Worm (Caenorhabditis elegans) whole organism, L2 larva: Measurements from ENCODE around the gene nhr-260.
A peak's percentile ranks its signal among the peaks of the same experiment; 100 is the strongest.

Experiments used
- C34F6.9 ChIP-seq: fragments of 150-350 bp; optimal IDR thresholded peaks from 2 replicates; lab custom pipeline; 2014; ENCODE audit warnings: missing biosample characterization, missing genetic modification characterization
- F13H6.1 ChIP-seq: sonication (generic microtip); optimal IDR thresholded peaks from 2 replicates; lab custom pipeline; 2016; ENCODE audit warnings: missing genetic modification characterization, missing compliant biosample characterization
- alr-1 ChIP-seq: fragments of 150-350 bp; optimal IDR thresholded peaks from 2 replicates; lab custom pipeline; 2014; ENCODE audit warnings: missing biosample characterization, missing genetic modification characterization
- aly-2 ChIP-seq: fragments of 150-350 bp; optimal IDR thresholded peaks from 2 replicates; lab custom pipeline; 2014; ENCODE audit warnings: missing biosample characterization, missing genetic modification characterization
- blmp-1 ChIP-seq: sonication (generic microtip); optimal IDR thresholded peaks from 2 replicates; lab custom pipeline; 2017; ENCODE audit warnings: missing genetic modification characterization, mild to moderate bottlenecking, missing compliant biosample characterization, antibody characterized with exemption, moderate library complexity; ENCODE audit not compliant: insufficient read depth
- crh-2 ChIP-seq: sonication (generic microtip); optimal IDR thresholded peaks from 2 replicates; lab custom pipeline; 2017; ENCODE audit warnings: missing biosample characterization, missing genetic modification characterization
- egl-27 ChIP-seq: sonication (generic microtip); optimal IDR thresholded peaks from 3 replicates; lab custom pipeline; 2017; ENCODE audit warnings: missing biosample characterization, missing genetic modification reagents, missing genetic modification characterization
- elt-1 ChIP-seq: fragments of 150-350 bp; optimal IDR thresholded peaks from 2 replicates; lab custom pipeline; 2014; ENCODE audit warnings: missing biosample characterization, missing genetic modification characterization
- elt-3 ChIP-seq: sonication (generic microtip); optimal IDR thresholded peaks from 2 replicates; lab custom pipeline; 2017; ENCODE audit warnings: missing biosample characterization, missing genetic modification characterization
- fos-1 ChIP-seq: fragments of 150-350 bp; optimal IDR thresholded peaks from 2 replicates; lab custom pipeline; 2014; ENCODE audit warnings: missing biosample characterization, missing genetic modification characterization
- gmeb-1 ChIP-seq: fragments of 150-350 bp; optimal IDR thresholded peaks from 2 replicates; lab custom pipeline; 2014; ENCODE audit warnings: missing biosample characterization, missing genetic modification characterization
- lin-11 ChIP-seq: fragments of 150-350 bp; sonication (generic microtip); optimal IDR thresholded peaks from 2 replicates; lab custom pipeline; 2014; ENCODE audit warnings: missing biosample characterization, missing genetic modification characterization, inconsistent platforms, mixed read lengths
- lin-13 ChIP-seq: fragments of 150-350 bp; optimal IDR thresholded peaks from 2 replicates; lab custom pipeline; 2014; ENCODE audit warnings: missing biosample characterization, missing genetic modification reagents, missing genetic modification characterization
- lsy-2 ChIP-seq, 2 experiments: fragments of 150-350 bp in 1 of 2; sonication (generic microtip) in 1 of 2; optimal IDR thresholded peaks; 2 replicates each; lab custom pipeline; 2014 to 2017; ENCODE audit warnings: missing biosample characterization in 2 of 2, missing genetic modification characterization in 2 of 2
- mab-5 ChIP-seq: fragments of 150-350 bp; optimal IDR thresholded peaks from 2 replicates; lab custom pipeline; 2014; ENCODE audit warnings: missing biosample characterization, missing genetic modification characterization
- nhr-10 ChIP-seq: sonication (generic microtip); optimal IDR thresholded peaks from 2 replicates; lab custom pipeline; 2017; ENCODE audit warnings: missing biosample characterization, missing genetic modification characterization
- nhr-11 ChIP-seq: fragments of 150-350 bp; optimal IDR thresholded peaks from 2 replicates; lab custom pipeline; 2014; ENCODE audit warnings: missing biosample characterization, missing genetic modification characterization
- nhr-12 ChIP-seq: fragments of 150-350 bp; optimal IDR thresholded peaks from 2 replicates; lab custom pipeline; 2014; ENCODE audit warnings: missing biosample characterization, missing genetic modification characterization
- nhr-129 ChIP-seq: fragments of 150-350 bp; optimal IDR thresholded peaks from 2 replicates; lab custom pipeline; 2014; ENCODE audit warnings: missing biosample characterization, missing genetic modification characterization
- nhr-21 ChIP-seq: fragments of 150-350 bp; optimal IDR thresholded peaks from 2 replicates; lab custom pipeline; 2014; ENCODE audit warnings: missing biosample characterization, missing genetic modification characterization
- nhr-23 ChIP-seq: fragments of 150-350 bp; optimal IDR thresholded peaks from 2 replicates; lab custom pipeline; 2014; ENCODE audit warnings: missing biosample characterization, missing genetic modification reagents, missing genetic modification characterization
- nhr-237 ChIP-seq: fragments of 150-350 bp; optimal IDR thresholded peaks from 2 replicates; lab custom pipeline; 2014; ENCODE audit warnings: missing biosample characterization, missing genetic modification characterization
- nhr-6 ChIP-seq: fragments of 150-350 bp; optimal IDR thresholded peaks from 2 replicates; lab custom pipeline; 2014; ENCODE audit warnings: missing biosample characterization, missing genetic modification characterization
- skn-1 ChIP-seq: sonication (generic microtip); optimal IDR thresholded peaks from 2 replicates; lab custom pipeline; 2017; ENCODE audit warnings: missing biosample characterization, missing genetic modification characterization
- sma-3 ChIP-seq: sonication (generic microtip); optimal IDR thresholded peaks from 2 replicates; lab custom pipeline; 2016; ENCODE audit warnings: missing genetic modification reagents, missing genetic modification characterization, missing compliant biosample characterization
- sma-9 ChIP-seq, 2 experiments: fragments of 150-350 bp in 1 of 2; sonication (generic microtip) in 1 of 2; optimal IDR thresholded peaks; 2 replicates each; lab custom pipeline; 2014 to 2016; ENCODE audit warnings: missing genetic modification characterization in 2 of 2, mild to moderate bottlenecking in 1 of 2, missing biosample characterization in 1 of 2, missing compliant biosample characterization in 1 of 2, missing genetic modification reagents in 1 of 2, moderate library complexity in 1 of 2
- snpc-4 ChIP-seq: fragments of 150-350 bp; optimal IDR thresholded peaks from 2 replicates; lab custom pipeline; 2014; ENCODE audit warnings: missing biosample characterization, missing genetic modification characterization
- unc-39 ChIP-seq: fragments of 150-350 bp; optimal IDR thresholded peaks from 2 replicates; lab custom pipeline; 2014; ENCODE audit warnings: missing biosample characterization, missing genetic modification characterization
- unc-55 ChIP-seq: fragments of 150-350 bp; sonication (generic microtip); optimal IDR thresholded peaks from 3 replicates; lab custom pipeline; 2014; ENCODE audit warnings: missing biosample characterization, missing genetic modification reagents, missing genetic modification characterization
- zag-1 ChIP-seq: fragments of 150-350 bp; optimal IDR thresholded peaks from 2 replicates; lab custom pipeline; 2014; ENCODE audit warnings: missing biosample characterization, missing genetic modification characterization
- ztf-1 ChIP-seq: fragments of 200-800 bp; sonication (Bioruptor generic); conservative IDR thresholded peaks from 2 replicates; pipeline ENCODE4 v1.3.6; 2022; ENCODE audit warnings: missing genetic modification characterization, missing compliant biosample characterization
- ztf-11 ChIP-seq: sonication (generic microtip); optimal IDR thresholded peaks from 2 replicates; lab custom pipeline; 2017; ENCODE audit warnings: missing biosample characterization, missing genetic modification characterization
- ztf-4 ChIP-seq: fragments of 150-350 bp; optimal IDR thresholded peaks from 2 replicates; lab custom pipeline; 2014; ENCODE audit warnings: missing biosample characterization, missing genetic modification characterization

The nhr-260 gene

ce11 chrV:1471078-1471969 is 40.1 kb downstream of the nhr-260 start (continued):
- TF ChIP-seq snpc-4 (tag; lab: Kevin White, UChicago) = no peak
- peak; percentile 63 for TF ChIP-seq fos-1
- peak; percentile 96 for TF ChIP-seq unc-55 (GFP tag; lab: Kevin White, UChicago)
- peak; percentile 32 for TF ChIP-seq ztf-4 (tag; lab: Kevin White, UChicago)
- TF ChIP-seq nhr-237 = no peak

ce11 chrV:1468905-1469304 is 42.5 kb downstream of the nhr-260 start:
- TF ChIP-seq nhr-12 (tag; lab: Kevin White, UChicago) (no peak), unc-39 (tag; lab: Kevin White, UChicago) (no peak)

- TF ChIP-seq gmeb-1 (tag; lab: Kevin White, UChicago) = no peak
- TF ChIP-seq aly-2 = no peak
- TF ChIP-seq lin-13 (GFP tag; lab: Kevin White, UChicago) = no peak
- no peak for TF ChIP-seq nhr-11 (tag; lab: Kevin White, UChicago)
- no peak for TF ChIP-seq nhr-6 (tag; lab: Kevin White, UChicago)
- TF ChIP-seq nhr-21 (tag; lab: Kevin White, UChicago) = no peak
- no peak for TF ChIP-seq nhr-129 (tag; lab: Kevin White, UChicago)
- no peak for TF ChIP-seq blmp-1 (tag; lab: Kevin White, UChicago)
- no peak for TF ChIP-seq nhr-23 (tag; lab: Kevin White, UChicago)
- TF ChIP-seq elt-3 (tag; lab: Kevin White, UChicago) = no peak
- no peak for TF ChIP-seq zag-1
- no peak for TF ChIP-seq mab-5
- TF ChIP-seq F13H6.1 = no peak
- no peak for TF ChIP-seq nhr-10 (tag; lab: Kevin White, UChicago)
- TF ChIP-seq crh-2 (tag; lab: Kevin White, UChicago) = no peak
- no peak for TF ChIP-seq nhr-12 (tag; lab: Kevin White, UChicago)
- TF ChIP-seq fos-1 = no peak
- no peak for TF ChIP-seq alr-1 (tag; lab: Kevin White, UChicago)
- no peak for TF ChIP-seq lin-11 (tag; lab: Kevin White, UChicago)
- TF ChIP-seq egl-27 (tag; lab: Kevin White, UChicago) = no peak
Observed at ce11 chrV:1467444-1467843, 44.0 kb downstream of the nhr-260 start, which contains the start of gene gid-8. gid-8 (plus strand) TSS chrV:1467744.

ce11 chrV:1466949-1467348 is 44.5 kb downstream of the nhr-260 start:
- TF ChIP-seq F13H6.1 = no peak
- TF ChIP-seq nhr-129 (tag; lab: Kevin White, UChicago) = peak; percentile 75
- TF ChIP-seq ztf-1 (GFP tag; lab: Robert Waterston, UW) = no peak
- TF ChIP-seq C34F6.9 (tag; lab: Kevin White, UChicago) = peak; percentile 57
- no peak for TF ChIP-seq elt-1
- no peak for TF ChIP-seq blmp-1 (tag; lab: Kevin White, UChicago)
- TF ChIP-seq sma-3 (GFP tag; lab: Kevin White, UChicago) = no peak
- TF ChIP-seq unc-55 (GFP tag; lab: Kevin White, UChicago) = peak; percentile 42
- TF ChIP-seq nhr-12 (tag; lab: Kevin White, UChicago) = no peak
- TF ChIP-seq lsy-2 (tag; optimal IDR thresholded peaks at IDR 0.05; lab: Kevin White, UChicago) = peak in 1 of 2 experiments; percentile 24
- peak; percentile 11 for TF ChIP-seq fos-1
- TF ChIP-seq ztf-11 (tag; lab: Kevin White, UChicago) = no peak
- peak; percentile 0 for TF ChIP-seq skn-1 (tag; lab: Kevin White, UChicago)
- peak; percentile 31 for TF ChIP-seq sma-9 (GFP tag; optimal IDR thresholded peaks at IDR 0.05; lab: Kevin White, UChicago)
- no peak for TF ChIP-seq sma-9 (tag; optimal IDR thresholded peaks at IDR 0.05; lab: Kevin White, UChicago)
- no peak for TF ChIP-seq alr-1 (tag; lab: Kevin White, UChicago)
- TF ChIP-seq lin-13 (GFP tag; lab: Kevin White, UChicago) = no peak

ce11 chrV:1465932-1466331 is 45.5 kb downstream of the nhr-260 start:
- TF ChIP-seq skn-1 (tag; lab: Kevin White, UChicago) = no peak
- no peak for TF ChIP-seq ztf-4 (tag; lab: Kevin White, UChicago)
- TF ChIP-seq ztf-1 (GFP tag; lab: Robert Waterston, UW) = no peak
- TF ChIP-seq fos-1 = no peak
